Worm (Caenorhabditis elegans) whole organism, L2 larva: ENCODE results near the gene nduv-2.
A peak's percentile ranks its signal among the peaks of the same experiment; 100 is the strongest.

ENCODE experiments used
- C34F6.9 ChIP-seq: fragments of 150-350 bp; optimal IDR thresholded peaks from 2 replicates; lab custom pipeline; 2014; ENCODE audit warnings: missing biosample characterization, missing genetic modification characterization
- F13H6.1 ChIP-seq: sonication (generic microtip); optimal IDR thresholded peaks from 2 replicates; lab custom pipeline; 2016; ENCODE audit warnings: missing genetic modification characterization, missing compliant biosample characterization
- R02D3.7 ChIP-seq: fragments of 150-350 bp; optimal IDR thresholded peaks from 2 replicates; lab custom pipeline; 2014; ENCODE audit warnings: missing biosample characterization, missing genetic modification characterization
- Y55F3AM.14 ChIP-seq: fragments of 200-800 bp; sonication (Bioruptor generic); optimal IDR thresholded peaks from 2 replicates; lab custom pipeline; 2018; ENCODE audit warnings: mild to moderate bottlenecking, missing genetic modification characterization, missing compliant biosample characterization
- ZK546.5 ChIP-seq: sonication (generic microtip); optimal IDR thresholded peaks from 2 replicates; lab custom pipeline; 2017; ENCODE audit warnings: missing biosample characterization, missing genetic modification characterization
- alr-1 ChIP-seq: fragments of 150-350 bp; optimal IDR thresholded peaks from 2 replicates; lab custom pipeline; 2014; ENCODE audit warnings: missing biosample characterization, missing genetic modification characterization
- aly-2 ChIP-seq: fragments of 150-350 bp; optimal IDR thresholded peaks from 2 replicates; lab custom pipeline; 2014; ENCODE audit warnings: missing biosample characterization, missing genetic modification characterization
- ama-1 ChIP-seq: fragments of 150-350 bp; optimal IDR thresholded peaks from 2 replicates; lab custom pipeline; 2018; ENCODE audit warnings: inconsistent platforms
- blmp-1 ChIP-seq: sonication (generic microtip); optimal IDR thresholded peaks from 2 replicates; lab custom pipeline; 2017; ENCODE audit warnings: missing genetic modification characterization, mild to moderate bottlenecking, missing compliant biosample characterization, antibody characterized with exemption, moderate library complexity; ENCODE audit not compliant: insufficient read depth
- ceh-16 ChIP-seq: fragments of 150-350 bp; optimal IDR thresholded peaks from 2 replicates; lab custom pipeline; 2014; ENCODE audit warnings: missing biosample characterization, missing genetic modification characterization
- ceh-82 ChIP-seq: fragments of 150-350 bp; optimal IDR thresholded peaks from 2 replicates; lab custom pipeline; 2014; ENCODE audit warnings: missing biosample characterization, missing genetic modification characterization
- crh-2 ChIP-seq: sonication (generic microtip); optimal IDR thresholded peaks from 2 replicates; lab custom pipeline; 2017; ENCODE audit warnings: missing biosample characterization, missing genetic modification characterization
- dmd-4 ChIP-seq: sonication (generic microtip); optimal IDR thresholded peaks from 2 replicates; lab custom pipeline; 2017; ENCODE audit warnings: missing biosample characterization, missing genetic modification characterization
- egl-27 ChIP-seq: sonication (generic microtip); optimal IDR thresholded peaks from 3 replicates; lab custom pipeline; 2017; ENCODE audit warnings: missing biosample characterization, missing genetic modification reagents, missing genetic modification characterization
- elt-1 ChIP-seq: fragments of 150-350 bp; optimal IDR thresholded peaks from 2 replicates; lab custom pipeline; 2014; ENCODE audit warnings: missing biosample characterization, missing genetic modification characterization
- elt-3 ChIP-seq: sonication (generic microtip); optimal IDR thresholded peaks from 2 replicates; lab custom pipeline; 2017; ENCODE audit warnings: missing biosample characterization, missing genetic modification characterization
- fos-1 ChIP-seq: fragments of 150-350 bp; optimal IDR thresholded peaks from 2 replicates; lab custom pipeline; 2014; ENCODE audit warnings: missing biosample characterization, missing genetic modification characterization
- gmeb-1 ChIP-seq: fragments of 150-350 bp; optimal IDR thresholded peaks from 2 replicates; lab custom pipeline; 2014; ENCODE audit warnings: missing biosample characterization, missing genetic modification characterization
- lin-11 ChIP-seq: fragments of 150-350 bp; sonication (generic microtip); optimal IDR thresholded peaks from 2 replicates; lab custom pipeline; 2014; ENCODE audit warnings: missing biosample characterization, missing genetic modification characterization, inconsistent platforms, mixed read lengths
- lin-13 ChIP-seq: fragments of 150-350 bp; optimal IDR thresholded peaks from 2 replicates; lab custom pipeline; 2014; ENCODE audit warnings: missing biosample characterization, missing genetic modification reagents, missing genetic modification characterization
- lin-39 ChIP-seq: fragments of 150-350 bp; optimal IDR thresholded peaks from 2 replicates; lab custom pipeline; 2014; ENCODE audit warnings: missing biosample characterization, missing genetic modification reagents, missing genetic modification characterization
- lsy-2 ChIP-seq, 2 experiments: fragments of 150-350 bp in 1 of 2; sonication (generic microtip) in 1 of 2; optimal IDR thresholded peaks; 2 replicates each; lab custom pipeline; 2014 to 2017; ENCODE audit warnings: missing biosample characterization in 2 of 2, missing genetic modification characterization in 2 of 2
- mab-5 ChIP-seq: fragments of 150-350 bp; optimal IDR thresholded peaks from 2 replicates; lab custom pipeline; 2014; ENCODE audit warnings: missing biosample characterization, missing genetic modification characterization
- mbf-1 ChIP-seq: sonication (generic microtip); optimal IDR thresholded peaks from 2 replicates; lab custom pipeline; 2017; ENCODE audit warnings: missing biosample characterization, missing genetic modification characterization
- mdl-1 ChIP-seq, 2 experiments: fragments of 150-350 bp in 1 of 2; sonication (generic microtip) in 1 of 2; optimal IDR thresholded peaks; 2 replicates each; lab custom pipeline; 2017; ENCODE audit warnings: missing biosample characterization in 2 of 2, missing genetic modification characterization in 2 of 2
- nhr-10 ChIP-seq: sonication (generic microtip); optimal IDR thresholded peaks from 2 replicates; lab custom pipeline; 2017; ENCODE audit warnings: missing biosample characterization, missing genetic modification characterization
- nhr-11 ChIP-seq: fragments of 150-350 bp; optimal IDR thresholded peaks from 2 replicates; lab custom pipeline; 2014; ENCODE audit warnings: missing biosample characterization, missing genetic modification characterization
- nhr-12 ChIP-seq: fragments of 150-350 bp; optimal IDR thresholded peaks from 2 replicates; lab custom pipeline; 2014; ENCODE audit warnings: missing biosample characterization, missing genetic modification characterization
- nhr-129 ChIP-seq: fragments of 150-350 bp; optimal IDR thresholded peaks from 2 replicates; lab custom pipeline; 2014; ENCODE audit warnings: missing biosample characterization, missing genetic modification characterization
- nhr-21 ChIP-seq: fragments of 150-350 bp; optimal IDR thresholded peaks from 2 replicates; lab custom pipeline; 2014; ENCODE audit warnings: missing biosample characterization, missing genetic modification characterization
- nhr-23 ChIP-seq: fragments of 150-350 bp; optimal IDR thresholded peaks from 2 replicates; lab custom pipeline; 2014; ENCODE audit warnings: missing biosample characterization, missing genetic modification reagents, missing genetic modification characterization
- nhr-237 ChIP-seq: fragments of 150-350 bp; optimal IDR thresholded peaks from 2 replicates; lab custom pipeline; 2014; ENCODE audit warnings: missing biosample characterization, missing genetic modification characterization
- nhr-25 ChIP-seq: fragments of 150-350 bp; sonication (generic microtip); optimal IDR thresholded peaks from 3 replicates; lab custom pipeline; 2014; ENCODE audit warnings: missing biosample characterization, missing genetic modification characterization
- nhr-6 ChIP-seq: fragments of 150-350 bp; optimal IDR thresholded peaks from 2 replicates; lab custom pipeline; 2014; ENCODE audit warnings: missing biosample characterization, missing genetic modification characterization
- peb-1 ChIP-seq: fragments of 150-350 bp; optimal IDR thresholded peaks from 2 replicates; lab custom pipeline; 2014; ENCODE audit warnings: missing biosample characterization, missing genetic modification characterization
- sem-4 ChIP-seq: fragments of 150-350 bp; optimal IDR thresholded peaks from 2 replicates; lab custom pipeline; 2014; ENCODE audit warnings: missing biosample characterization, missing genetic modification reagents, missing genetic modification characterization
- skn-1 ChIP-seq: sonication (generic microtip); optimal IDR thresholded peaks from 2 replicates; lab custom pipeline; 2017; ENCODE audit warnings: missing biosample characterization, missing genetic modification characterization
- sma-3 ChIP-seq: sonication (generic microtip); optimal IDR thresholded peaks from 2 replicates; lab custom pipeline; 2016; ENCODE audit warnings: missing genetic modification reagents, missing genetic modification characterization, missing compliant biosample characterization
- sma-9 ChIP-seq, 2 experiments: fragments of 150-350 bp in 1 of 2; sonication (generic microtip) in 1 of 2; optimal IDR thresholded peaks; 2 replicates each; lab custom pipeline; 2014 to 2016; ENCODE audit warnings: missing genetic modification characterization in 2 of 2, mild to moderate bottlenecking in 1 of 2, missing biosample characterization in 1 of 2, missing compliant biosample characterization in 1 of 2, missing genetic modification reagents in 1 of 2, moderate library complexity in 1 of 2
- snpc-4 ChIP-seq: fragments of 150-350 bp; optimal IDR thresholded peaks from 2 replicates; lab custom pipeline; 2014; ENCODE audit warnings: missing biosample characterization, missing genetic modification characterization
- unc-39 ChIP-seq: fragments of 150-350 bp; optimal IDR thresholded peaks from 2 replicates; lab custom pipeline; 2014; ENCODE audit warnings: missing biosample characterization, missing genetic modification characterization
- unc-55 ChIP-seq: fragments of 150-350 bp; sonication (generic microtip); optimal IDR thresholded peaks from 3 replicates; lab custom pipeline; 2014; ENCODE audit warnings: missing biosample characterization, missing genetic modification reagents, missing genetic modification characterization
- unc-62 ChIP-seq: fragments of 150-350 bp; optimal IDR thresholded peaks from 2 replicates; lab custom pipeline; 2014; ENCODE audit warnings: missing biosample characterization, missing genetic modification reagents, missing genetic modification characterization
- zag-1 ChIP-seq: fragments of 150-350 bp; optimal IDR thresholded peaks from 2 replicates; lab custom pipeline; 2014; ENCODE audit warnings: missing biosample characterization, missing genetic modification characterization
- ztf-11 ChIP-seq: sonication (generic microtip); optimal IDR thresholded peaks from 2 replicates; lab custom pipeline; 2017; ENCODE audit warnings: missing biosample characterization, missing genetic modification characterization
- ztf-4 ChIP-seq: fragments of 150-350 bp; optimal IDR thresholded peaks from 2 replicates; lab custom pipeline; 2014; ENCODE audit warnings: missing biosample characterization, missing genetic modification characterization

nduv-2 gene

ce11 chrV:13660115-13660514, 34.7 kb upstream of the nduv-2 start:
- no peak for TF ChIP-seq egl-27
- no peak for TF ChIP-seq zag-1 (tag; lab: Kevin White, UChicago)
- TF ChIP-seq nhr-129 (tag; lab: Kevin White, UChicago): no peak
- TF ChIP-seq mbf-1 (tag; lab: Kevin White, UChicago): no peak
- no peak for TF ChIP-seq nhr-12 (tag; lab: Kevin White, UChicago)
- no peak for TF ChIP-seq elt-3 (tag; lab: Kevin White, UChicago)
- TF ChIP-seq crh-2 (tag; lab: Kevin White, UChicago): no peak
- no peak for TF ChIP-seq ztf-11 (tag; lab: Kevin White, UChicago)
- TF ChIP-seq nhr-6 (tag; lab: Kevin White, UChicago): no peak
- no peak for TF ChIP-seq unc-55 (GFP tag; lab: Kevin White, UChicago)
- no peak for TF ChIP-seq ama-1 (lab: Kevin White, UChicago)

- TF ChIP-seq Y55F3AM.14 (GFP tag; lab: Kevin White, UChicago): no peak
- peak; percentile 87 for TF ChIP-seq blmp-1 (tag; lab: Kevin White, UChicago)
- TF ChIP-seq fos-1 (tag; lab: Kevin White, UChicago): peak; percentile 48
- TF ChIP-seq lin-13 (GFP tag; lab: Kevin White, UChicago): no peak
- TF ChIP-seq ceh-16 (tag; lab: Kevin White, UChicago): no peak
- no peak for TF ChIP-seq lin-11 (tag; lab: Kevin White, UChicago)
- TF ChIP-seq lsy-2 (tag; optimal IDR thresholded peaks at IDR 0.05; lab: Kevin White, UChicago): no peak
- no peak for TF ChIP-seq nhr-6 (tag; lab: Kevin White, UChicago)
- TF ChIP-seq crh-2 (tag; lab: Kevin White, UChicago): peak; percentile 45
- peak; percentile 82 for TF ChIP-seq sma-9 (GFP tag; optimal IDR thresholded peaks at IDR 0.05; lab: Kevin White, UChicago)
- TF ChIP-seq sma-9 (tag; optimal IDR thresholded peaks at IDR 0.05; lab: Kevin White, UChicago): no peak
These were observed 33.9 kb upstream of the nduv-2 start for ce11 chrV:13659219-13659618.

- TF ChIP-seq ceh-82 (no peak), nhr-129 (tag; lab: Kevin White, UChicago) (peak; percentile 93), lsy-2 (tag; optimal IDR thresholded peaks at IDR 0.05; lab: Kevin White, UChicago) (peak in 1 of 2 experiments; percentile 86), nhr-6 (tag; lab: Kevin White, UChicago) (no peak), nhr-12 (tag; lab: Kevin White, UChicago) (no peak), nhr-25 (peak; percentile 92), egl-27 (peak; percentile 94), fos-1 (tag; lab: Kevin White, UChicago) (peak; percentile 63), nhr-237 (tag; lab: Kevin White, UChicago) (no peak), lin-13 (GFP tag; lab: Kevin White, UChicago) (peak; percentile 42), unc-55 (GFP tag; lab: Kevin White, UChicago) (peak; percentile 49), snpc-4 (tag; lab: Kevin White, UChicago) (peak; percentile 59), nhr-11 (tag; lab: Kevin White, UChicago) (no peak), ztf-4 (tag; lab: Kevin White, UChicago) (peak; percentile 89), dmd-4 (tag; lab: Kevin White, UChicago) (no peak), nhr-10 (no peak), gmeb-1 (tag; lab: Kevin White, UChicago) (peak; percentile 71), Y55F3AM.14 (GFP tag; lab: Kevin White, UChicago) (peak; percentile 71), sma-3 (GFP tag; lab: Kevin White, UChicago) (peak; percentile 97), ZK546.5 (no peak), ztf-11 (tag; lab: Kevin White, UChicago) (no peak), blmp-1 (tag; lab: Kevin White, UChicago) (peak; percentile 97), aly-2 (tag; lab: Kevin White, UChicago) (no peak), R02D3.7 (tag; lab: Kevin White, UChicago) (no peak), C34F6.9 (peak; percentile 91), sem-4 (peak; percentile 94), mab-5 (tag; lab: Kevin White, UChicago) (peak; percentile 29), F13H6.1 (tag; lab: Kevin White, UChicago) (peak; percentile 95), skn-1 (tag; lab: Kevin White, UChicago) (peak; percentile 49), ama-1 (lab: Kevin White, UChicago) (peak; percentile 40), lin-11 (tag; lab: Kevin White, UChicago) (peak; percentile 52), peb-1 (tag; lab: Kevin White, UChicago) (no peak), ceh-16 (tag; lab: Kevin White, UChicago) (peak; percentile 50), zag-1 (tag; lab: Kevin White, UChicago) (no peak), unc-39 (no peak), crh-2 (tag; lab: Kevin White, UChicago) (peak; percentile 93), nhr-21 (tag; lab: Kevin White, UChicago) (peak; percentile 97), mdl-1 (tag; optimal IDR thresholded peaks at IDR 0.05; lab: Kevin White, UChicago) (peak; percentile 91 to 94), nhr-23 (tag; lab: Kevin White, UChicago) (no peak), mbf-1 (tag; lab: Kevin White, UChicago) (no peak), lin-39 (tag; lab: Kevin White, UChicago) (no peak), unc-62 (peak; percentile 49), sma-9 (GFP tag; optimal IDR thresholded peaks at IDR 0.05; lab: Kevin White, UChicago) (peak; percentile 99), sma-9 (tag; optimal IDR thresholded peaks at IDR 0.05; lab: Kevin White, UChicago) (peak; percentile 55), elt-1 (no peak), alr-1 (tag; lab: Kevin White, UChicago) (no peak)
These were observed 33.2 kb upstream of the nduv-2 start for ce11 chrV:13658577-13658976.
